Worm (Caenorhabditis elegans) whole organism, late embryonic: Measurements from ENCODE around the gene best-21.
"Not testable (repeated sequence)": the region's sequence is repeated elsewhere in the genome, so short reads cannot be mapped to it uniquely, and the experiment has no call there.

Source experiments
- K02D7.2 ChIP-seq: sonication (generic microtip); optimal IDR thresholded peaks from 2 replicates; lab custom pipeline; 2017; ENCODE audit warnings: mild to moderate bottlenecking, missing genetic modification characterization, missing compliant biosample characterization
- K09A11.1 ChIP-seq: sonication (generic microtip); optimal IDR thresholded peaks from 2 replicates; lab custom pipeline; 2017; ENCODE audit warnings: antibody characterized with exemption, mild to moderate bottlenecking, missing genetic modification characterization, missing compliant biosample characterization; ENCODE audit not compliant: insufficient read depth
- T23F11.4 ChIP-seq: fragments of 200-800 bp; sonication (Bioruptor generic); optimal IDR thresholded peaks from 2 replicates; lab custom pipeline; 2018; ENCODE audit warnings: mild to moderate bottlenecking, missing genetic modification characterization, missing compliant biosample characterization
- Y22D7AL.16 ChIP-seq: sonication (generic microtip); optimal IDR thresholded peaks from 2 replicates; lab custom pipeline; 2016; ENCODE audit warnings: missing genetic modification characterization, missing compliant biosample characterization
- ahr-1 ChIP-seq: sonication (generic microtip); optimal IDR thresholded peaks from 2 replicates; lab custom pipeline; 2016; ENCODE audit warnings: missing genetic modification characterization, missing compliant biosample characterization
- ceh-14 ChIP-seq: sonication (generic microtip); optimal IDR thresholded peaks from 2 replicates; lab custom pipeline; 2016; ENCODE audit warnings: missing genotype, missing genetic modification characterization, missing compliant biosample characterization
- ceh-18 ChIP-seq: sonication (generic microtip); optimal IDR thresholded peaks from 2 replicates; lab custom pipeline; 2016; ENCODE audit warnings: missing genetic modification characterization, missing compliant biosample characterization
- ceh-30 ChIP-seq: fragments of 150-350 bp; optimal IDR thresholded peaks from 2 replicates; lab custom pipeline; 2014; ENCODE audit warnings: missing biosample characterization, missing genetic modification characterization
- ceh-31 ChIP-seq: sonication (generic microtip); optimal IDR thresholded peaks from 2 replicates; lab custom pipeline; 2016; ENCODE audit warnings: missing genetic modification characterization, missing compliant biosample characterization
- ceh-48 ChIP-seq: sonication (generic microtip); optimal IDR thresholded peaks from 2 replicates; lab custom pipeline; 2016; ENCODE audit warnings: missing genetic modification characterization, inconsistent platforms, missing compliant biosample characterization
- ets-4 ChIP-seq: sonication (generic microtip); optimal IDR thresholded peaks from 2 replicates; lab custom pipeline; 2016; ENCODE audit warnings: missing genetic modification characterization, missing compliant biosample characterization
- eyg-1 ChIP-seq: sonication (generic microtip); optimal IDR thresholded peaks from 2 replicates; lab custom pipeline; 2016; ENCODE audit warnings: missing genotype, missing genetic modification characterization, missing compliant biosample characterization
- fax-1 ChIP-seq: sonication (generic microtip); optimal IDR thresholded peaks from 2 replicates; lab custom pipeline; 2016; ENCODE audit warnings: missing genotype, missing genetic modification characterization, missing compliant biosample characterization
- fkh-6 ChIP-seq: sonication (generic microtip); optimal IDR thresholded peaks from 2 replicates; lab custom pipeline; 2016; ENCODE audit warnings: missing genetic modification characterization, missing compliant biosample characterization
- lim-6 ChIP-seq: sonication (generic microtip); optimal IDR thresholded peaks from 2 replicates; lab custom pipeline; 2016; ENCODE audit warnings: missing genetic modification characterization, missing compliant biosample characterization
- madf-2 ChIP-seq: sonication (generic microtip); optimal IDR thresholded peaks from 2 replicates; lab custom pipeline; 2017; ENCODE audit warnings: missing genetic modification characterization, missing compliant biosample characterization
- nfya-1 ChIP-seq: sonication (generic microtip); optimal IDR thresholded peaks from 2 replicates; lab custom pipeline; 2017; ENCODE audit warnings: missing genetic modification characterization, mild to moderate bottlenecking, missing compliant biosample characterization, antibody characterized with exemption, moderate library complexity
- nhr-11 ChIP-seq: fragments of 150-350 bp; optimal IDR thresholded peaks from 2 replicates; lab custom pipeline; 2014; ENCODE audit warnings: missing biosample characterization, missing genetic modification characterization
- nhr-232 ChIP-seq: sonication (generic microtip); optimal IDR thresholded peaks from 2 replicates; lab custom pipeline; 2016; ENCODE audit warnings: missing genetic modification characterization, missing compliant biosample characterization
- pag-3 ChIP-seq: sonication (generic microtip); optimal IDR thresholded peaks from 2 replicates; lab custom pipeline; 2016; ENCODE audit warnings: missing compliant biosample characterization, missing genetic modification characterization, borderline replicate concordance
- pat-9 ChIP-seq: fragments of 200-800 bp; sonication (Bioruptor generic); optimal IDR thresholded peaks from 2 replicates; lab custom pipeline; 2018; ENCODE audit warnings: mild to moderate bottlenecking, missing genetic modification characterization, moderate library complexity, missing compliant biosample characterization
- pqm-1 ChIP-seq: sonication (generic microtip); optimal IDR thresholded peaks from 2 replicates; lab custom pipeline; 2016; ENCODE audit warnings: missing genetic modification characterization, missing compliant biosample characterization
- pros-1 ChIP-seq: fragments of 150-350 bp; optimal IDR thresholded peaks from 2 replicates; lab custom pipeline; 2014; ENCODE audit warnings: missing biosample characterization, missing genetic modification reagents, missing genetic modification characterization
- ref-2 ChIP-seq: sonication (generic microtip); optimal IDR thresholded peaks from 2 replicates; lab custom pipeline; 2016; ENCODE audit warnings: missing genetic modification characterization, missing compliant biosample characterization
- rnt-1 ChIP-seq: sonication (generic microtip); optimal IDR thresholded peaks from 2 replicates; lab custom pipeline; 2016; ENCODE audit warnings: missing genetic modification characterization, missing compliant biosample characterization
- tbx-2 ChIP-seq: sonication (generic microtip); optimal IDR thresholded peaks from 2 replicates; lab custom pipeline; 2016; ENCODE audit warnings: missing genetic modification characterization, missing compliant biosample characterization

The best-21 gene

ce11 chrIV:15318982-15319381, 16.7 kb downstream of the best-21 start, which contains the start of gene Y73F8A.14:
TSS of gene Y73F8A.14 (minus strand) at chrIV:15319082.
- TF ChIP-seq pros-1; nhr-232 (tag; lab: Kevin White, UChicago); ceh-48 (tag; lab: Kevin White, UChicago): not testable (repeated sequence)

ce11 chrIV:15321279-15321678, 19.0 kb downstream of the best-21 start, which contains the start of gene Y73F8A.15:
TSS of gene Y73F8A.15 (plus strand) at chrIV:15321579.
- no peak for TF ChIP-seq ceh-30 (tag; lab: Kevin White, UChicago)
- TF ChIP-seq T23F11.4 (GFP tag; lab: Kevin White, UChicago) = no peak
- no peak for TF ChIP-seq ceh-31 (tag; lab: Kevin White, UChicago)
- TF ChIP-seq Y22D7AL.16 (tag; lab: Kevin White, UChicago) = no peak
- TF ChIP-seq tbx-2 = no peak
- TF ChIP-seq, all 69 proteins: peak for 0

- TF ChIP-seq pat-9 (no peak), fkh-6 (tag; lab: Kevin White, UChicago) (no peak), ref-2 (tag; lab: Kevin White, UChicago) (no peak)
Measured at ce11 chrIV:15323593-15323992, 21.3 kb downstream of the best-21 start, which contains the start of gene tbx-39. TSS of gene tbx-39 (plus strand) at chrIV:15323893.

- TF ChIP-seq ceh-18 (tag; lab: Kevin White, UChicago) (no peak), nfya-1 (no peak), K09A11.1 (tag; lab: Kevin White, UChicago) (no peak), ets-4 (tag; lab: Kevin White, UChicago) (no peak), pag-3 (tag; lab: Kevin White, UChicago) (no peak), pqm-1 (no peak), ceh-14 (tag; lab: Kevin White, UChicago) (no peak), fax-1 (tag; lab: Kevin White, UChicago) (no peak), ceh-30 (tag; lab: Kevin White, UChicago) (no peak), nhr-232 (tag; lab: Kevin White, UChicago) (no peak), rnt-1 (tag; lab: Kevin White, UChicago) (no peak), ahr-1 (tag; lab: Kevin White, UChicago) (no peak), eyg-1 (tag; lab: Kevin White, UChicago) (no peak), K02D7.2 (tag; lab: Kevin White, UChicago) (no peak), madf-2 (no peak), nhr-11 (no peak), tbx-2 (no peak)
Measured at ce11 chrIV:15328092-15328491, 25.8 kb downstream of the best-21 start, which contains the start of gene tbx-40. TSS of gene tbx-40 (minus strand) at chrIV:15328192.

ce11 chrIV:15336778-15337177, 34.5 kb downstream of the best-21 start, which contains the start of gene irld-59:
TSS of gene irld-59 (plus strand) at chrIV:15337078.
- TF ChIP-seq lim-6 (tag; lab: Kevin White, UChicago) (no peak), ceh-30 (tag; lab: Kevin White, UChicago) (no peak)
